Fruit fly (Drosophila melanogaster): ENCODE data around the gene Ubx.

The Ubx gene

dm6 chr3R:16650950-16651349 lies 83.3 kb downstream of the Ubx start, which contains the start of gene Mettl4 (continued):
- peak; percentile 50; the same call in 1 of the 3 replicates for TF ChIP-seq zen2 (GFP tag; IDR thresholded peaks at IDR 0.05; ENCODE audit: partially characterized antibody)
- TF ChIP-seq HLH4C (GFP tag; IDR thresholded peaks at IDR 0.05; ENCODE audit: partially characterized antibody): peak; percentile 74
- peak; percentile 83 for TF ChIP-seq Dref (GFP tag; IDR thresholded peaks at IDR 0.05)

dm6 chr3R:16649282-16649681 lies 84.9 kb downstream of the Ubx start:
- TF ChIP-seq hbn (GFP tag; IDR thresholded peaks at IDR 0.05; ENCODE audit: partially characterized antibody) (0 out of 2 replicates have a peak, but pooled peaks have one; percentile 0), Med (GFP tag) (peak; percentile 66), Rfx (GFP tag; IDR thresholded peaks at IDR 0.05) (0 out of 2 replicates have a peak, but pooled peaks have one; percentile 9), Dbx (GFP tag; IDR thresholded peaks at IDR 0.05) (peak; percentile 34; the same call in 1 of the 3 replicates), Hr78 (GFP tag; optimal IDR thresholded peaks at IDR 0.05) (no peak), Ets65A (GFP tag) (peak; percentile 63), CG6791 (GFP tag; IDR thresholded peaks at IDR 0.05; ENCODE audit: partially characterized antibody) (0 out of 3 replicates have a peak, but pooled peaks have one; percentile 30), Drgx (GFP tag; IDR thresholded peaks at IDR 0.05) (no peak)

dm6 chr3R:16647716-16648016 lies 86.6 kb downstream of the Ubx start:
- no peak for TF ChIP-seq CG8290 (GFP tag; optimal IDR thresholded peaks at IDR 0.05)
- TF ChIP-seq CG8290 (tag; optimal IDR thresholded peaks at IDR 0.05): no peak
- TF ChIP-seq CG3163 (GFP tag; optimal IDR thresholded peaks at IDR 0.05): peak; percentile 42
- TF ChIP-seq CG2875 (GFP tag; optimal IDR thresholded peaks at IDR 0.05): no peak
- peak; percentile 89 for TF ChIP-seq MESR4 (GFP tag; optimal IDR thresholded peaks at IDR 0.05)
- TF ChIP-seq az2 (GFP tag; optimal IDR thresholded peaks at IDR 0.05): no peak
- TF ChIP-seq disco-r (GFP tag; optimal IDR thresholded peaks at IDR 0.05): no peak
- no peak for TF ChIP-seq Taf1 (GFP tag; IDR thresholded peaks at IDR 0.05)
- TF ChIP-seq pho (GFP tag; optimal IDR thresholded peaks at IDR 0.05): no peak
- TF ChIP-seq nerfin-2 (GFP tag; IDR thresholded peaks at IDR 0.05; ENCODE audit: partially characterized antibody): peak; percentile 4; the same call in 1 of the 2 replicates
- TF ChIP-seq CG43689 (GFP tag; IDR thresholded peaks at IDR 0.05): no peak
- TF ChIP-seq CG30020 (tag; optimal IDR thresholded peaks at IDR 0.05): no peak
- TF ChIP-seq CG12155 (GFP tag; optimal IDR thresholded peaks at IDR 0.05): no peak
- peak in 1 of 2 experiments; percentile 24 for TF ChIP-seq Trl (optimal IDR thresholded peaks at IDR 0.05)
- no peak for TF ChIP-seq Trl (GFP tag; optimal IDR thresholded peaks at IDR 0.05)
- TF ChIP-seq CG12942 (GFP tag; optimal IDR thresholded peaks at IDR 0.05): no peak
- TF ChIP-seq mld (GFP tag; IDR thresholded peaks at IDR 0.05; ENCODE audit: partially characterized antibody): 0 out of 3 replicates have a peak, but pooled peaks have one; percentile 12
- peak; percentile 39 for TF ChIP-seq Dp (GFP tag; optimal IDR thresholded peaks at IDR 0.05)
- no peak for TF ChIP-seq CG11085 (GFP tag; IDR thresholded peaks at IDR 0.05)
- TF ChIP-seq Deaf1 (tag; optimal IDR thresholded peaks at IDR 0.05): no peak
- TF ChIP-seq E2f2 (GFP tag; IDR thresholded peaks at IDR 0.05): 0 out of 2 replicates have a peak, but pooled peaks have one; percentile 44
- TF ChIP-seq Atf3 (GFP tag; optimal IDR thresholded peaks at IDR 0.05): no peak
- no peak for TF ChIP-seq wor (GFP tag; IDR thresholded peaks at IDR 0.05)
- TF ChIP-seq Ets97D (GFP tag; optimal IDR thresholded peaks at IDR 0.05): no peak
- peak; percentile 2 for TF ChIP-seq mirr (GFP tag; optimal IDR thresholded peaks at IDR 0.05)
- TF ChIP-seq CG11247 (GFP tag; IDR thresholded peaks at IDR 0.05): no peak
- TF ChIP-seq D19A (tag; optimal IDR thresholded peaks at IDR 0.05): no peak
- TF ChIP-seq so (GFP tag; IDR thresholded peaks at IDR 0.05): no peak
- peak; percentile 90 for TF ChIP-seq dm (GFP tag; optimal IDR thresholded peaks at IDR 0.05)
- TF ChIP-seq CG7963 (GFP tag; IDR thresholded peaks at IDR 0.05; ENCODE audit: partially characterized antibody): no peak
- TF ChIP-seq CG6854 (GFP tag; optimal IDR thresholded peaks at IDR 0.05): no peak
- no peak for TF ChIP-seq ara (GFP tag; IDR thresholded peaks at IDR 0.05)
- no peak for TF ChIP-seq br (optimal IDR thresholded peaks at IDR 0.05)
- no peak for TF ChIP-seq vfl (GFP tag; optimal IDR thresholded peaks at IDR 0.05)
- TF ChIP-seq CG11456 (GFP tag; IDR thresholded peaks at IDR 0.05): no peak
- no peak for TF ChIP-seq CG32532 (GFP tag; IDR thresholded peaks at IDR 0.05)
- TF ChIP-seq hth (optimal IDR thresholded peaks at IDR 0.05): no peak
- TF ChIP-seq crc (GFP tag; optimal IDR thresholded peaks at IDR 0.05): no peak
- TF ChIP-seq pzg (GFP tag; optimal IDR thresholded peaks at IDR 0.05): peak; percentile 1

All from whole organism, embryonic.